Worm (Caenorhabditis elegans): ENCODE results near the gene rig-4.

The rig-4 gene

DNA sequence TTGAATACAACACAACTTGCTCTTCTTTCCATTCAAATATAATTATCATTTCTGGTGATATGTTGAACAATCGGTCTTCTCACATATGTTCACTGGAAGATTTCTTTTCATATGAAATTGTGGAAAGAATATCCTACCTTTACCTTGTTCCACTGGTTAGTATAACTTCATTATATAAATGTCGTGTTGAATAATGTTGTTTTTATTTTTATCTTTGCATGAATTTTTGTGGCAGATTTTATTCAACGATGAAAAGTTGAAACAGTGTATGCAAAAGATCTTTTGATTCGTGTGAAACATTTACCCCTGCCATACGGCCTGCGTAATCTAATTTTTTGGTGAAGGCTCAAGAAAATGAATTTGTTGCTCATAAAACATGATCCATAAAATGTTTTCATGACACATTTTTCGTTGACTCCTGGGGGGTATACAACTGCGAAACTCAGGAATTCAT lies 42.0 kb downstream of the rig-4 start (continued):
- TF ChIP-seq attf-5 (GFP tag; optimal IDR thresholded peaks at IDR 0.05): no peak
- peak; percentile 80 for TF ChIP-seq hsf-1 (GFP tag; IDR thresholded peaks at IDR 0.05)
- peak; percentile 97 for TF ChIP-seq F49E8.2 (tag; optimal IDR thresholded peaks at IDR 0.05; ENCODE audit: insufficient read depth)
- TF ChIP-seq sdz-38 (tag; optimal IDR thresholded peaks at IDR 0.05): no peak
- no peak for TF ChIP-seq Y56A3A.18 (GFP tag; IDR thresholded peaks at IDR 0.05)
- TF ChIP-seq madf-8 (GFP tag; conservative IDR thresholded peaks at IDR 0.05): no peak
- TF ChIP-seq ekl-4 (GFP tag; IDR thresholded peaks at IDR 0.05): peak; percentile 86
- no peak for TF ChIP-seq madf-10 (tag; optimal IDR thresholded peaks at IDR 0.05)
- TF ChIP-seq tbx-9 (tag; optimal IDR thresholded peaks at IDR 0.05; ENCODE audit: borderline replicate concordance): peak; percentile 28
- TF ChIP-seq cebp-2 (GFP tag; IDR thresholded peaks at IDR 0.05): no peak
- peak in 1 of 2 experiments; percentile 4 for TF ChIP-seq rec-8 (tag; optimal IDR thresholded peaks at IDR 0.05)
- no peak for TF ChIP-seq Y53F4B.3 (GFP tag; IDR thresholded peaks at IDR 0.05)
- no peak for TF ChIP-seq ztf-6 (GFP tag; IDR thresholded peaks at IDR 0.05)
- peak; percentile 68 for TF ChIP-seq lin-26 (GFP tag; IDR thresholded peaks at IDR 0.05)
- TF ChIP-seq mxl-1 (tag; optimal IDR thresholded peaks at IDR 0.05): peak; percentile 36
- no peak for TF ChIP-seq dpl-1 (GFP tag; optimal IDR thresholded peaks at IDR 0.05)
- no peak for TF ChIP-seq B0019.2 (GFP tag; conservative IDR thresholded peaks at IDR 0.05)
- peak in 1 of 3 experiments; percentile 16 for TF ChIP-seq lin-35 (GFP tag; optimal IDR thresholded peaks at IDR 0.05)
- no peak for TF ChIP-seq egrh-3 (GFP tag; IDR thresholded peaks at IDR 0.05)
- TF ChIP-seq K12H6.12 (tag; optimal IDR thresholded peaks at IDR 0.05): no peak
- TF ChIP-seq pha-4 (tag; optimal IDR thresholded peaks at IDR 0.05): no peak
- TF ChIP-seq snpc-3.4 (tag; optimal IDR thresholded peaks at IDR 0.05): peak; percentile 67
- no peak for TF ChIP-seq ceh-27 (GFP tag; optimal IDR thresholded peaks at IDR 0.05)
- no peak for TF ChIP-seq ZK185.1 (tag; optimal IDR thresholded peaks at IDR 0.05; ENCODE audit: poor library complexity, severe bottlenecking)
- TF ChIP-seq C06A6.2 (GFP tag; conservative IDR thresholded peaks at IDR 0.05): no peak
- peak; percentile 50 for TF ChIP-seq ceh-79 (tag; optimal IDR thresholded peaks at IDR 0.05)
- no peak for TF ChIP-seq ets-4 (GFP tag; optimal IDR thresholded peaks at IDR 0.05)
- no peak for TF ChIP-seq D2030.7 (GFP tag; IDR thresholded peaks at IDR 0.05)
- no peak for TF ChIP-seq B0261.1 (tag; optimal IDR thresholded peaks at IDR 0.05)
- TF ChIP-seq aptf-3 (GFP tag; IDR thresholded peaks at IDR 0.05): no peak
- peak; percentile 11 for TF ChIP-seq snpc-4 (GFP tag; optimal IDR thresholded peaks at IDR 0.05)
- TF ChIP-seq snpc-4 (tag; optimal IDR thresholded peaks at IDR 0.05): peak in 1 of 4 experiments; percentile 47
- TF ChIP-seq hlh-12 (tag; optimal IDR thresholded peaks at IDR 0.05): no peak
- TF ChIP-seq Y53G8AR.9 (GFP tag; conservative IDR thresholded peaks at IDR 0.05): peak; percentile 86
- no peak; the same call in 1 of the 2 replicates for TF ChIP-seq C17E4.6 (GFP tag; IDR thresholded peaks at IDR 0.05)
- peak; percentile 44 for TF ChIP-seq mes-4 (tag; optimal IDR thresholded peaks at IDR 0.05)
- no peak for TF ChIP-seq zfh-2 (GFP tag; conservative IDR thresholded peaks at IDR 0.05)
- peak; percentile 88 for TF ChIP-seq fkh-3 (tag; optimal IDR thresholded peaks at IDR 0.05)

DNA sequence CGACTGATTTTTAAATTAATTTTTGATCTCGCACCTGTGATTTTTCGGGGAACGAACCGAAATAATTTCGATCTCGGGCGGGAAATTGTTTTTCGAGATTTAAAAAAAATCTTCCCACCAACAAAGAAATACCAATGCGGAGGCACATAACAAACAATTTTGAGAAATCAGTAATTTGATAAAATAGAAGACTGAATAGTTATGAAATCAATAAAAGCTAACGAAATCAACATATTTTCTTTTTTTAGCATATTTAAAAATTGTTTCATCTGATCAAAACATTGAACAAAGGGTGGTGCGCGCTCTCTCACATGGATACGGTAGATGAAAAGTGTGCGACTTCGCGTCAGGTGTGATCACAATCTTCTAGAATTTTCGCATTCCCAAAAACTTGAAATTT lies 45.8 kb downstream of the rig-4 start:
- TF ChIP-seq Y56A3A.18 (GFP tag; IDR thresholded peaks at IDR 0.05): no peak
- 0 out of 2 replicates have a peak, but pooled peaks have one; percentile 13 for TF ChIP-seq ekl-4 (GFP tag; IDR thresholded peaks at IDR 0.05)
- TF ChIP-seq F39B2.1 (GFP tag; IDR thresholded peaks at IDR 0.05): no peak
- no peak for TF ChIP-seq sdz-38 (tag; optimal IDR thresholded peaks at IDR 0.05)
- TF ChIP-seq egl-44 (GFP tag; IDR thresholded peaks at IDR 0.05): no peak
- TF ChIP-seq hlh-26 (GFP tag; conservative IDR thresholded peaks at IDR 0.05): no peak
- TF ChIP-seq ceh-27 (GFP tag; optimal IDR thresholded peaks at IDR 0.05): no peak
- TF ChIP-seq lin-35 (GFP tag; optimal IDR thresholded peaks at IDR 0.05): no peak
- TF ChIP-seq attf-3 (GFP tag; conservative IDR thresholded peaks at IDR 0.05): no peak; the same call in 1 of the 2 replicates
- TF ChIP-seq let-607 (tag; optimal IDR thresholded peaks at IDR 0.05): no peak
- TF ChIP-seq ZK185.1 (tag; optimal IDR thresholded peaks at IDR 0.05; ENCODE audit: poor library complexity, severe bottlenecking): no peak
- TF ChIP-seq let-526 (GFP tag; IDR thresholded peaks at IDR 0.05): no peak
- no peak for TF ChIP-seq dpff-1 (tag; optimal IDR thresholded peaks at IDR 0.05)
- no peak for TF ChIP-seq unc-62 (GFP tag; optimal IDR thresholded peaks at IDR 0.05)
- TF ChIP-seq F55B11.4 (tag; optimal IDR thresholded peaks at IDR 0.05; ENCODE audit: borderline replicate concordance, insufficient read depth): no peak
- TF ChIP-seq nhr-80 (tag; optimal IDR thresholded peaks at IDR 0.05): no peak
- no peak for TF ChIP-seq atf-7 (tag; optimal IDR thresholded peaks at IDR 0.05)
